Worm (Caenorhabditis elegans): ENCODE measurements around the gene let-756.

The let-756 gene

ce11 chrIII:6446807-6447206, 39.9 kb downstream of the let-756 start, which contains the start of gene let-721:
let-721 (minus strand) TSS chrIII:6446907.
- no peak for TF ChIP-seq unc-62 (GFP tag; optimal IDR thresholded peaks at IDR 0.05)

ce11 chrIII:6447521-6447920, 40.6 kb downstream of the let-756 start:
- TF ChIP-seq flh-1 (GFP tag; optimal IDR thresholded peaks at IDR 0.05) (no peak), hlh-1 (tag; optimal IDR thresholded peaks at IDR 0.05) (peak; percentile 75), zip-8 (tag; optimal IDR thresholded peaks at IDR 0.05) (peak; percentile 27), pha-4 (tag; optimal IDR thresholded peaks at IDR 0.05) (no peak), nhr-237 (tag; optimal IDR thresholded peaks at IDR 0.05) (peak; percentile 10)

- TF ChIP-seq unc-39 (tag; optimal IDR thresholded peaks at IDR 0.05), result no peak
- TF ChIP-seq zip-8 (tag; optimal IDR thresholded peaks at IDR 0.05), result no peak
- TF ChIP-seq blmp-1 (tag; optimal IDR thresholded peaks at IDR 0.05), result no peak
- TF ChIP-seq nhr-237 (tag; optimal IDR thresholded peaks at IDR 0.05), result no peak
- TF ChIP-seq ces-1 (GFP tag; optimal IDR thresholded peaks at IDR 0.05), result no peak
- TF ChIP-seq hlh-1 (tag; optimal IDR thresholded peaks at IDR 0.05), result no peak
- TF ChIP-seq bed-3 (GFP tag; optimal IDR thresholded peaks at IDR 0.05), result no peak
- TF ChIP-seq drap-1 (GFP tag; optimal IDR thresholded peaks at IDR 0.05), result no peak
- TF ChIP-seq snpc-4 (tag; optimal IDR thresholded peaks at IDR 0.05), result no peak
- TF ChIP-seq sptf-1 (tag; optimal IDR thresholded peaks at IDR 0.05), result no peak
- TF ChIP-seq sem-2 (GFP tag; optimal IDR thresholded peaks at IDR 0.05), result no peak
- TF ChIP-seq ztf-11 (tag; optimal IDR thresholded peaks at IDR 0.05), result no peak
- TF ChIP-seq cnd-1 (tag; optimal IDR thresholded peaks at IDR 0.05), result no peak
- no peak for TF ChIP-seq ceh-43 (GFP tag; optimal IDR thresholded peaks at IDR 0.05)
- no peak for TF ChIP-seq nhr-28 (tag; optimal IDR thresholded peaks at IDR 0.05)
- no peak for TF ChIP-seq ceh-83 (GFP tag; optimal IDR thresholded peaks at IDR 0.05)
Measured at ce11 chrIII:6449854-6450253, 42.9 kb downstream of the let-756 start.

- TF ChIP-seq nhr-237 (tag; optimal IDR thresholded peaks at IDR 0.05) (no peak), nhr-76 (tag; optimal IDR thresholded peaks at IDR 0.05) (no peak), mep-1 (tag; optimal IDR thresholded peaks at IDR 0.05) (no peak), elt-1 (tag; optimal IDR thresholded peaks at IDR 0.05; ENCODE audit: borderline replicate concordance, insufficient read depth) (no peak), nhr-2 (tag; optimal IDR thresholded peaks at IDR 0.05) (no peak), elt-3 (tag; optimal IDR thresholded peaks at IDR 0.05) (no peak), ztf-11 (tag; optimal IDR thresholded peaks at IDR 0.05) (no peak), mls-2 (tag; optimal IDR thresholded peaks at IDR 0.05) (no peak), nhr-28 (tag; optimal IDR thresholded peaks at IDR 0.05) (no peak), tbx-8 (GFP tag; optimal IDR thresholded peaks at IDR 0.05) (no peak), unc-62 (GFP tag; optimal IDR thresholded peaks at IDR 0.05) (no peak), cnd-1 (tag; optimal IDR thresholded peaks at IDR 0.05) (no peak), bed-3 (GFP tag; optimal IDR thresholded peaks at IDR 0.05) (no peak), ham-2 (GFP tag; optimal IDR thresholded peaks at IDR 0.05) (no peak), M03D4.4 (tag; optimal IDR thresholded peaks at IDR 0.05) (no peak), ces-1 (GFP tag; optimal IDR thresholded peaks at IDR 0.05) (no peak), ceh-39 (tag; optimal IDR thresholded peaks at IDR 0.05) (no peak)
Measured at ce11 chrIII:6450596-6450995, 43.7 kb downstream of the let-756 start, which contains the start of gene T26A5.6. T26A5.6 (minus strand) TSS chrIII:6450696.

- TF ChIP-seq zip-8 (tag; optimal IDR thresholded peaks at IDR 0.05) (no peak), nhr-2 (tag; optimal IDR thresholded peaks at IDR 0.05) (no peak), ces-1 (GFP tag; optimal IDR thresholded peaks at IDR 0.05) (no peak), sem-2 (GFP tag; optimal IDR thresholded peaks at IDR 0.05) (no peak), ceh-39 (tag; optimal IDR thresholded peaks at IDR 0.05) (no peak), unc-62 (GFP tag; optimal IDR thresholded peaks at IDR 0.05) (no peak), tbx-8 (GFP tag; optimal IDR thresholded peaks at IDR 0.05) (no peak), ztf-11 (tag; optimal IDR thresholded peaks at IDR 0.05) (no peak), elt-3 (tag; optimal IDR thresholded peaks at IDR 0.05) (no peak), nhr-76 (tag; optimal IDR thresholded peaks at IDR 0.05) (no peak), snpc-4 (tag; optimal IDR thresholded peaks at IDR 0.05) (no peak), pha-4 (tag; optimal IDR thresholded peaks at IDR 0.05) (no peak), blmp-1 (tag; optimal IDR thresholded peaks at IDR 0.05) (no peak), lin-32 (GFP tag; optimal IDR thresholded peaks at IDR 0.05) (no peak), cnd-1 (tag; optimal IDR thresholded peaks at IDR 0.05) (no peak)
Measured at ce11 chrIII:6452278-6452677, 45.3 kb downstream of the let-756 start, which contains the start of gene set-1. set-1 (minus strand) TSS chrIII:6452378.
